Worm (Caenorhabditis elegans): ENCODE measurements around the gene twk-4.

- TF ChIP-seq T22C8.4 (GFP tag; IDR thresholded peaks at IDR 0.05) (no peak), ztf-23 (GFP tag; IDR thresholded peaks at IDR 0.05) (no peak), klf-2 (GFP tag; conservative IDR thresholded peaks at IDR 0.05) (no peak)
Observed at ce11 chrII:9165762-9166460, 28.2 kb downstream of the twk-4 start, which contains the start of gene W07A12.8.
